Fruit fly (Drosophila melanogaster) whole organism, prepupa: ENCODE results near the gene CG6465.

Experiments used
- CG10631 ChIP-seq: fragments of 200-800 bp; sonication (Bioruptor generic); optimal IDR thresholded peaks from 2 replicates; lab custom pipeline; 2016; ENCODE audit warnings: missing biosample characterization, missing genetic modification characterization
- CG10669 ChIP-seq: fragments of 200-800 bp; sonication (Bioruptor generic); optimal IDR thresholded peaks from 3 replicates; lab custom pipeline; 2018; ENCODE audit warnings: missing biosample characterization, mild to moderate bottlenecking, missing genetic modification characterization, moderate library complexity
- CG11294 ChIP-seq: fragments of 200-800 bp; sonication (Bioruptor generic); IDR thresholded peaks from 2 replicates; pipeline ENCODE4 v1.3.6; 2022; ENCODE audit warnings: missing biosample characterization, missing genetic modification characterization
- CG11762 ChIP-seq: fragments of 200-800 bp; sonication (Bioruptor generic); optimal IDR thresholded peaks from 3 replicates; lab custom pipeline; 2016; ENCODE audit warnings: missing biosample characterization, missing genetic modification characterization; ENCODE audit not compliant: insufficient read depth
- CG1621 ChIP-seq: fragments of 200-800 bp; sonication (Bioruptor generic); optimal IDR thresholded peaks from 3 replicates; lab custom pipeline; 2018; ENCODE audit warnings: missing biosample characterization, mild to moderate bottlenecking, missing genetic modification characterization
- CG16779 ChIP-seq: fragments of 200-800 bp; sonication (Bioruptor generic); optimal IDR thresholded peaks from 3 replicates; lab custom pipeline; 2017; ENCODE audit warnings: missing biosample characterization, mild to moderate bottlenecking, missing genetic modification characterization
- CG3032 ChIP-seq: fragments of 200-800 bp; optimal IDR thresholded peaks from 2 replicates; lab custom pipeline; 2019; ENCODE audit warnings: missing biosample characterization, mild to moderate bottlenecking, missing genetic modification characterization, moderate library complexity
- CG34406 ChIP-seq: fragments of 200-800 bp; sonication (Bioruptor generic); optimal IDR thresholded peaks from 3 replicates; lab custom pipeline; 2016; ENCODE audit warnings: missing biosample characterization, missing genetic modification characterization
- CG3919 ChIP-seq: fragments of 200-800 bp; sonication (Bioruptor generic); optimal IDR thresholded peaks from 3 replicates; lab custom pipeline; 2016; ENCODE audit warnings: missing biosample characterization, missing genetic modification characterization
- CG4318 ChIP-seq: fragments of 200-800 bp; sonication (Bioruptor generic); optimal IDR thresholded peaks from 3 replicates; lab custom pipeline; 2017; ENCODE audit warnings: missing biosample characterization, mild to moderate bottlenecking, missing genetic modification characterization
- CG6163 ChIP-seq: fragments of 200-800 bp; sonication (Bioruptor generic); IDR thresholded peaks from 3 replicates; pipeline ENCODE4 v1.3.6; 2022; ENCODE audit warnings: missing biosample characterization, missing genetic modification characterization
- CG6854 ChIP-seq: fragments of 200-800 bp; sonication (Bioruptor generic); optimal IDR thresholded peaks from 2 replicates; lab custom pipeline; 2017; ENCODE audit warnings: missing biosample characterization, mild to moderate bottlenecking, missing genetic modification characterization
- CG8119 ChIP-seq: fragments of 200-800 bp; sonication (Bioruptor generic); IDR thresholded peaks from 3 replicates; pipeline ENCODE4 v1.3.6; 2022; ENCODE audit warnings: missing biosample characterization, missing genetic modification characterization
- CG9139 ChIP-seq: fragments of 200-800 bp; sonication (Bioruptor generic); optimal IDR thresholded peaks from 3 replicates; lab custom pipeline; 2017; ENCODE audit warnings: missing biosample characterization, mild to moderate bottlenecking, missing genetic modification characterization
- Eip75B ChIP-seq: fragments of 200-800 bp; sonication (Bioruptor generic); optimal IDR thresholded peaks from 3 replicates; lab custom pipeline; 2016; ENCODE audit warnings: missing biosample characterization, missing genetic modification characterization
- Eip78C ChIP-seq: fragments of 200-800 bp; sonication (Bioruptor generic); peaks from one replicate; lab custom pipeline; 2016; ENCODE audit warnings: missing biosample characterization, missing genetic modification characterization
- Eip93F ChIP-seq: fragments of 200-800 bp; sonication (Bioruptor generic); optimal IDR thresholded peaks from 2 replicates; lab custom pipeline; 2016; ENCODE audit warnings: missing biosample characterization, mild to moderate bottlenecking, missing genetic modification characterization
- Ets96B ChIP-seq: fragments of 200-800 bp; optimal IDR thresholded peaks from 2 replicates; lab custom pipeline; 2019; ENCODE audit warnings: missing biosample characterization, mild to moderate bottlenecking, missing genetic modification characterization, moderate library complexity
- Hr38 ChIP-seq: sonication (Bioruptor generic); optimal IDR thresholded peaks from 2 replicates; lab custom pipeline; 2016; ENCODE audit warnings: missing biosample characterization, missing genetic modification characterization
- Hr4 ChIP-seq: fragments of 200-800 bp; sonication (Bioruptor generic); optimal IDR thresholded peaks from 3 replicates; lab custom pipeline; 2016; ENCODE audit warnings: missing biosample characterization, missing genetic modification characterization
- Lpt ChIP-seq: fragments of 200-800 bp; sonication (Bioruptor generic); optimal IDR thresholded peaks from 3 replicates; lab custom pipeline; 2016; ENCODE audit warnings: missing biosample characterization, missing genetic modification characterization
- OdsH ChIP-seq: fragments of 200-800 bp; sonication (Bioruptor generic); optimal IDR thresholded peaks from 3 replicates; lab custom pipeline; 2016; ENCODE audit warnings: missing biosample characterization, missing genetic modification characterization
- Sox102F ChIP-seq: fragments of 200-800 bp; sonication (Bioruptor generic); optimal IDR thresholded peaks from 2 replicates; lab custom pipeline; 2016; ENCODE audit warnings: missing biosample characterization, mild to moderate bottlenecking, missing genetic modification characterization
- Sox15 ChIP-seq: fragments of 200-800 bp; sonication (Bioruptor generic); optimal IDR thresholded peaks from 3 replicates; lab custom pipeline; 2016; ENCODE audit warnings: missing biosample characterization, missing genetic modification characterization
- achi ChIP-seq: fragments of 200-800 bp; sonication (Bioruptor generic); optimal IDR thresholded peaks from 3 replicates; lab custom pipeline; 2016; ENCODE audit warnings: missing biosample characterization, missing genetic modification characterization
- dsx ChIP-seq: fragments of 200-800 bp; optimal IDR thresholded peaks from 3 replicates; lab custom pipeline; 2019; ENCODE audit warnings: missing biosample characterization, mild to moderate bottlenecking, missing genetic modification characterization, moderate library complexity; ENCODE audit not compliant: poor library complexity, severe bottlenecking
- eg ChIP-seq: fragments of 200-800 bp; sonication (Bioruptor generic); IDR thresholded peaks from 3 replicates; pipeline ENCODE4 v1.3.6; 2022; ENCODE audit warnings: missing biosample characterization, missing genetic modification characterization
- esn ChIP-seq: fragments of 200-800 bp; sonication (Bioruptor generic); optimal IDR thresholded peaks from 2 replicates; lab custom pipeline; 2016; ENCODE audit warnings: missing biosample characterization, mild to moderate bottlenecking, missing genetic modification characterization, moderate library complexity
- fd59A ChIP-seq: fragments of 200-800 bp; sonication (Bioruptor generic); optimal IDR thresholded peaks from 2 replicates; lab custom pipeline; 2017; ENCODE audit warnings: missing biosample characterization, mild to moderate bottlenecking, missing genetic modification characterization, missing genetic modification reagents
- lz ChIP-seq: fragments of 200-800 bp; sonication (Bioruptor generic); optimal IDR thresholded peaks from 3 replicates; lab custom pipeline; 2016; ENCODE audit warnings: missing biosample characterization, missing genetic modification characterization
- net ChIP-seq: fragments of 200-800 bp; sonication (Bioruptor generic); optimal IDR thresholded peaks from 3 replicates; lab custom pipeline; 2016; ENCODE audit warnings: missing biosample characterization, missing genetic modification characterization
- pdm3 ChIP-seq: fragments of 200-800 bp; sonication (Bioruptor generic); optimal IDR thresholded peaks from 3 replicates; lab custom pipeline; 2016; ENCODE audit warnings: missing biosample characterization, missing genetic modification characterization
- svp ChIP-seq: fragments of 200-800 bp; sonication (Bioruptor generic); peaks from one replicate; lab custom pipeline; 2016; ENCODE audit warnings: missing biosample characterization, missing genetic modification characterization
- topi ChIP-seq: fragments of 200-800 bp; sonication (Bioruptor generic); optimal IDR thresholded peaks from 3 replicates; lab custom pipeline; 2016; ENCODE audit warnings: missing biosample characterization, missing genetic modification characterization

CG6465 gene

DNA sequence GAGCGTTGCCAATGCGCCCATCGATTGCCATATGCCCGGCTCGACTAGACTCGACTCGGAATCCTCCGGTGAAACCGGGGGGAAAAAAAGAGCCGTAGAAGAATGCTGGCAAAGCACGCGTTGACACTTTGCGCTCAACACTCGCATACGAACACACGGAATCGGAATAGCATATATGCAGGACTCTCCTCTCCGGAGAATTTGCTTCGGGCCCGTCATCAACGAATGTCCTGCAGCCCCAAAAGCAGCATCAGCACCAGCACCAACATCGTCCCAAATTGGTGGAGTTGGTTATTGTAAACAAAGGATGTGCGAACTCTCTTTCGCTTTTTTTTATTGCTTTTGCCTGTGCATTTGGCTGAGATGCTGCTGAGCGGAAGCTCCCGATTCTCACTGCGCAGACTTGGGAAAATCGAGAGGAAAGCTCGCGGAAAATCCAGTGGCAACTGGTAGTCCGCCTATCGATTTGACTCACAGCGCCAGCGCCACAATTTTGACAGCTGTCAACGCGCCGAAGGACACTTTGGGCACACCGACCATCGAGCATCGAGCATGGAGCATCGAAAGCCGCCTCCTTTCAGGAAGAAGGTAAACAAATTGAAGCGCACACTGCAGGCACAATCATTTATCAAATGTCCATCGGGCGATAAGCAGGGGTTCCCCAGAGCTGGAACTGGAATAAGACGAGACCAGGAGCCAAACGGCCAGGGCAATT is 36.3 kb downstream of the CG6465 start:
- TF ChIP-seq achi (GFP tag; lab: Kevin White, UChicago) (peak; percentile 55), Eip78C (peak; percentile 34), svp (GFP tag; lab: Kevin White, UChicago) (peak; percentile 30), pdm3 (GFP tag; lab: Kevin White, UChicago) (no peak), CG9139 (no peak)

DNA sequence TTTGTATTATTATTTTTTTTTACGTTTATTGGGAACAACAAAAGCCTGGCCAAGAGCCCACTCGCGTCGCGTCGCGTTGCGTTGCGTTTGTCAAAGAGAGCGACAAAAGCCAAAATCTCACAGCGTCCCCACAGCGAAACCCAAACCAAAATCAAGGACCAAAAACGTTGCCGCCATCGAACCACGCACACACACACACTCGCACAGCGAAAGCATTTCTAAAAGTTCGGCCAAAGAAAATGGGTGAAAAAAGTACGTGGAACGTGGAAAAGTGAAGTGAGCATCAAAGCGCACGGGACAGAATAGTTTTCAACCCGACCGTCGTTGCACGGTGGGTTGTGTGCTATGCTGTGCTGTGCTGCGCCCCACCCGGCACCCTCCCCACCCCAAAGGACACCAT is 37.6 kb downstream of the CG6465 start, which contains the start of gene hth:
TSS of gene hth (minus strand) at position 101 of the 400 bp plus-strand sequence.
- TF ChIP-seq svp (GFP tag; lab: Kevin White, UChicago) (peak; percentile 17), CG16779 (tag; lab: Kevin White, UChicago) (no peak), CG3032 (tag; lab: Kevin White, UChicago) (no peak), CG6854 (GFP tag; lab: Kevin White, UChicago) (no peak), Eip93F (GFP tag; lab: Kevin White, UChicago) (no peak)
- TF ChIP-seq, all 60 proteins: peak for 1

DNA sequence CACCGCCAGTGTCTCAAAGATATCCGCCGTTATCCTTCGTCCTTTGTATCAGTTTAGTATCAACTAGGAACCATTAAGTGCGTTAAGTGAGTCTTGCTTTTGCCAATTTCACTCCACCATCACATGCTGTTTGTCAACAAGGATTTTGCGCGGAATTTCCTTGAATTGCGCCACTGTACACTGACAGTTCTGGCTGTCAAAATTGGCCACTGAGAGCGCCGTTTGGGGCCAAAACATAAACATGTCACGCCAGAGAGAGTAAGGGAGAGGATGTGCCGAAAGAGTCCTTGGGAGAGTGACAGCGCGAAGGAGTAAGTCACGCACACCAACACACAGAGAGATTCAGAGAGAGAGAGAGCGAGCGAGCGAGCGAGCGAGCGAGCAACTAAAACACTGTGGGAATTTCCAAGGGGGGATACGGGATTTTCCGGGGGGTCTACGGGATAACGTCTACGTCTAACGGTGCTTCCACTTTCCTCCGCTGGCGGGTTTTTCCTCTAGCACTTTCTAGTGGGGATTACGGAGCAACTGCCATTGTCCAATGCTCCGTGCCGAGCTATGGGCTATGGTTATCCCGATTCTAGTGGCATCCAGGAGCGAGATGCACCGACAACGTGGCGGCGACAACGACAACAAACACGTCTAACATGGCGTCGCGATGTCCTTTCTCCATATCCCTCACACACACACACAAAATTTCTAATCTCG is 38.3 kb downstream of the CG6465 start:
- TF ChIP-seq topi (GFP tag; lab: Kevin White, UChicago), result no peak
- TF ChIP-seq Eip78C, result no peak
- peak; percentile 41 for TF ChIP-seq svp (GFP tag; lab: Kevin White, UChicago)
- no peak for TF ChIP-seq Lpt (GFP tag; lab: Kevin White, UChicago)
- peak; percentile 81 for TF ChIP-seq achi (GFP tag; lab: Kevin White, UChicago)
- TF ChIP-seq CG8119 (GFP tag; lab: Robert Waterston, UW), result no peak
- no peak for TF ChIP-seq CG6163 (GFP tag; lab: Robert Waterston, UW)

DNA sequence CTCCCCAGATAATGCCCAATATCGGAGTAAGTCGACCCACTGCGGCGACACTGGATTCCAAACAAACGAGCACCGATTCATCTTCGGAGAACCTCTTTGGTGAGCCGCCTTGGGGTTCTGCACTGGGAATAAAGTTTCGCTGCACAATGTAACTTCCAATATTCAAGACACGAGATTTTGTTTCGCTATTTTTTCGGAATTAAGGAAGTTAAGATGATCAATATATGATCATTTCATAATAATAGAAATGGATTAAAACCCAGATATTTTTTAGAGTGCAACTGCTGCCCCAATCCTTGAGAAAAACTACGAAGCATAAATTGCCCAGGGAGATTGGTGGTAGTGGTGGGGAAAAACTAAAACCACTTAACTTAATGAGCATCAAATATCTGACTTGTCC is 41.0 kb downstream of the CG6465 start:
- no peak for TF ChIP-seq CG10631 (GFP tag; lab: Kevin White, UChicago)
- TF ChIP-seq Hr38 (GFP tag; lab: Kevin White, UChicago), result no peak
- TF ChIP-seq CG34406 (GFP tag; lab: Kevin White, UChicago), result no peak
- no peak for TF ChIP-seq CG8119 (GFP tag; lab: Robert Waterston, UW)
- peak; percentile 4 for TF ChIP-seq CG10669 (GFP tag; lab: Kevin White, UChicago)
- TF ChIP-seq CG6163 (GFP tag; lab: Robert Waterston, UW), result peak; percentile 50; the same call in 1 of the 3 replicates
- no peak for TF ChIP-seq CG1621 (tag; lab: Kevin White, UChicago)
- no peak for TF ChIP-seq eg (GFP tag; lab: Robert Waterston, UW)
- no peak for TF ChIP-seq Hr4
- TF ChIP-seq Eip75B, result no peak
- peak; percentile 43 for TF ChIP-seq svp (GFP tag; lab: Kevin White, UChicago)
- TF ChIP-seq net (GFP tag; lab: Kevin White, UChicago), result no peak
- TF ChIP-seq CG4318, result no peak
- no peak for TF ChIP-seq Sox102F
- no peak for TF ChIP-seq lz
- TF ChIP-seq CG11294 (GFP tag; lab: Robert Waterston, UW), result no peak
- TF ChIP-seq pdm3 (GFP tag; lab: Kevin White, UChicago), result no peak
- peak; percentile 40 for TF ChIP-seq Eip78C
- no peak for TF ChIP-seq fd59A (GFP tag; lab: Kevin White, UChicago)
- TF ChIP-seq dsx (GFP tag; lab: Kevin White, UChicago), result no peak
- TF ChIP-seq CG11762 (GFP tag; lab: Kevin White, UChicago), result no peak
- peak; percentile 33 for TF ChIP-seq CG3919 (GFP tag; lab: Kevin White, UChicago)
- TF ChIP-seq OdsH (GFP tag; lab: Kevin White, UChicago), result no peak
- TF ChIP-seq esn (GFP tag; lab: Kevin White, UChicago), result no peak
- TF ChIP-seq Sox15 (GFP tag; lab: Kevin White, UChicago), result no peak
- TF ChIP-seq Ets96B, result peak; percentile 17
